Fruit fly (Drosophila melanogaster) whole organism, prepupa: ENCODE data around the gene CG46525.

Experiments
- Blimp-1 ChIP-seq: fragments of 200-800 bp; sonication (Bioruptor generic); optimal IDR thresholded peaks from 3 replicates; lab custom pipeline; 2017; ENCODE audit warnings: missing biosample characterization, missing genetic modification characterization, mild to moderate bottlenecking, moderate library complexity, missing genetic modification reagents
- CG10631 ChIP-seq: fragments of 200-800 bp; sonication (Bioruptor generic); optimal IDR thresholded peaks from 2 replicates; lab custom pipeline; 2016; ENCODE audit warnings: missing biosample characterization, missing genetic modification characterization
- CG10669 ChIP-seq: fragments of 200-800 bp; sonication (Bioruptor generic); optimal IDR thresholded peaks from 3 replicates; lab custom pipeline; 2018; ENCODE audit warnings: missing biosample characterization, mild to moderate bottlenecking, missing genetic modification characterization, moderate library complexity
- CG11762 ChIP-seq: fragments of 200-800 bp; sonication (Bioruptor generic); optimal IDR thresholded peaks from 3 replicates; lab custom pipeline; 2016; ENCODE audit warnings: missing biosample characterization, missing genetic modification characterization; ENCODE audit not compliant: insufficient read depth
- CG11902 ChIP-seq: fragments of 200-800 bp; sonication (Bioruptor generic); optimal IDR thresholded peaks from 3 replicates; lab custom pipeline; 2016; ENCODE audit warnings: missing biosample characterization, missing genetic modification characterization
- CG15336 ChIP-seq: fragments of 200-800 bp; sonication (Bioruptor generic); IDR thresholded peaks from 2 replicates; pipeline ENCODE4 v1.3.6; 2022; ENCODE audit warnings: missing biosample characterization, missing genetic modification characterization
- CG1621 ChIP-seq: fragments of 200-800 bp; sonication (Bioruptor generic); optimal IDR thresholded peaks from 3 replicates; lab custom pipeline; 2018; ENCODE audit warnings: missing biosample characterization, mild to moderate bottlenecking, missing genetic modification characterization
- CG31627 ChIP-seq: fragments of 200-800 bp; sonication (Bioruptor generic); optimal IDR thresholded peaks from 3 replicates; lab custom pipeline; 2016; ENCODE audit warnings: missing biosample characterization, missing genetic modification characterization
- CG32006 ChIP-seq: fragments of 200-800 bp; sonication (Bioruptor generic); optimal IDR thresholded peaks from 3 replicates; lab custom pipeline; 2017; ENCODE audit warnings: missing biosample characterization, mild to moderate bottlenecking, missing genetic modification characterization
- CG34406 ChIP-seq: fragments of 200-800 bp; sonication (Bioruptor generic); optimal IDR thresholded peaks from 3 replicates; lab custom pipeline; 2016; ENCODE audit warnings: missing biosample characterization, missing genetic modification characterization
- CG3919 ChIP-seq: fragments of 200-800 bp; sonication (Bioruptor generic); optimal IDR thresholded peaks from 3 replicates; lab custom pipeline; 2016; ENCODE audit warnings: missing biosample characterization, missing genetic modification characterization
- CG4318 ChIP-seq: fragments of 200-800 bp; sonication (Bioruptor generic); optimal IDR thresholded peaks from 3 replicates; lab custom pipeline; 2017; ENCODE audit warnings: missing biosample characterization, mild to moderate bottlenecking, missing genetic modification characterization
- CG6276 ChIP-seq: fragments of 200-800 bp; sonication (Bioruptor generic); optimal IDR thresholded peaks from 2 replicates; lab custom pipeline; 2017; ENCODE audit warnings: missing biosample characterization, mild to moderate bottlenecking, missing genetic modification characterization
- CG6792 ChIP-seq: fragments of 200-800 bp; sonication (Bioruptor generic); optimal IDR thresholded peaks from 3 replicates; lab custom pipeline; 2016; ENCODE audit warnings: missing biosample characterization, missing genetic modification characterization
- CG6808 ChIP-seq: fragments of 200-800 bp; sonication (Bioruptor generic); optimal IDR thresholded peaks from 3 replicates; lab custom pipeline; 2017; ENCODE audit warnings: missing biosample characterization, missing genetic modification characterization, mild to moderate bottlenecking, moderate library complexity, missing genetic modification reagents
- CG6854 ChIP-seq: fragments of 200-800 bp; sonication (Bioruptor generic); optimal IDR thresholded peaks from 2 replicates; lab custom pipeline; 2017; ENCODE audit warnings: missing biosample characterization, mild to moderate bottlenecking, missing genetic modification characterization
- CG8119 ChIP-seq: fragments of 200-800 bp; sonication (Bioruptor generic); IDR thresholded peaks from 3 replicates; pipeline ENCODE4 v1.3.6; 2022; ENCODE audit warnings: missing biosample characterization, missing genetic modification characterization
- CG8319 ChIP-seq: fragments of 200-800 bp; sonication (Bioruptor generic); optimal IDR thresholded peaks from 3 replicates; lab custom pipeline; 2016; ENCODE audit warnings: missing biosample characterization, missing genetic modification characterization
- CG8632 ChIP-seq: fragments of 200-800 bp; sonication (Bioruptor generic); optimal IDR thresholded peaks from 3 replicates; lab custom pipeline; 2016; ENCODE audit warnings: missing biosample characterization, missing genetic modification characterization
- Eip75B ChIP-seq: fragments of 200-800 bp; sonication (Bioruptor generic); optimal IDR thresholded peaks from 3 replicates; lab custom pipeline; 2016; ENCODE audit warnings: missing biosample characterization, missing genetic modification characterization
- Eip93F ChIP-seq: fragments of 200-800 bp; sonication (Bioruptor generic); optimal IDR thresholded peaks from 2 replicates; lab custom pipeline; 2016; ENCODE audit warnings: missing biosample characterization, mild to moderate bottlenecking, missing genetic modification characterization
- Ets21C ChIP-seq: fragments of 200-800 bp; sonication (Bioruptor generic); optimal IDR thresholded peaks from 3 replicates; lab custom pipeline; 2016; ENCODE audit warnings: missing biosample characterization, missing genetic modification characterization
- Ets96B ChIP-seq: fragments of 200-800 bp; optimal IDR thresholded peaks from 2 replicates; lab custom pipeline; 2019; ENCODE audit warnings: missing biosample characterization, mild to moderate bottlenecking, missing genetic modification characterization, moderate library complexity
- Gug ChIP-seq: fragments of 200-800 bp; sonication (Bioruptor generic); IDR thresholded peaks from 2 replicates; pipeline ENCODE4 v1.3.6; 2022; ENCODE audit warnings: missing biosample characterization, missing genetic modification characterization
- Hr38 ChIP-seq: sonication (Bioruptor generic); optimal IDR thresholded peaks from 2 replicates; lab custom pipeline; 2016; ENCODE audit warnings: missing biosample characterization, missing genetic modification characterization
- Hr39 ChIP-seq: fragments of 200-800 bp; sonication (Bioruptor generic); optimal IDR thresholded peaks from 2 replicates; lab custom pipeline; 2016; ENCODE audit warnings: missing biosample characterization, missing genetic modification characterization
- Hr4 ChIP-seq: fragments of 200-800 bp; sonication (Bioruptor generic); optimal IDR thresholded peaks from 3 replicates; lab custom pipeline; 2016; ENCODE audit warnings: missing biosample characterization, missing genetic modification characterization
- Lpt ChIP-seq: fragments of 200-800 bp; sonication (Bioruptor generic); optimal IDR thresholded peaks from 3 replicates; lab custom pipeline; 2016; ENCODE audit warnings: missing biosample characterization, missing genetic modification characterization
- Met ChIP-seq: fragments of 200-800 bp; sonication (Bioruptor generic); optimal IDR thresholded peaks from 3 replicates; lab custom pipeline; 2016; ENCODE audit warnings: missing biosample characterization, missing genetic modification characterization
- OdsH ChIP-seq: fragments of 200-800 bp; sonication (Bioruptor generic); optimal IDR thresholded peaks from 3 replicates; lab custom pipeline; 2016; ENCODE audit warnings: missing biosample characterization, missing genetic modification characterization
- Smox ChIP-seq: fragments of 200-800 bp; sonication (Bioruptor generic); optimal IDR thresholded peaks from 3 replicates; lab custom pipeline; 2016; ENCODE audit warnings: missing biosample characterization, missing genetic modification characterization
- Sox102F ChIP-seq: fragments of 200-800 bp; sonication (Bioruptor generic); optimal IDR thresholded peaks from 2 replicates; lab custom pipeline; 2016; ENCODE audit warnings: missing biosample characterization, mild to moderate bottlenecking, missing genetic modification characterization
- Sox14 ChIP-seq: fragments of 200-800 bp; sonication (Bioruptor generic); optimal IDR thresholded peaks from 3 replicates; lab custom pipeline; 2016; ENCODE audit warnings: missing biosample characterization, missing genetic modification characterization
- Sox15 ChIP-seq: fragments of 200-800 bp; sonication (Bioruptor generic); optimal IDR thresholded peaks from 3 replicates; lab custom pipeline; 2016; ENCODE audit warnings: missing biosample characterization, missing genetic modification characterization
- cyc ChIP-seq: fragments of 200-800 bp; sonication (Bioruptor generic); optimal IDR thresholded peaks from 3 replicates; lab custom pipeline; 2016; ENCODE audit warnings: missing biosample characterization, missing genetic modification characterization
- dac ChIP-seq: fragments of 200-800 bp; sonication (Bioruptor generic); optimal IDR thresholded peaks from 2 replicates; lab custom pipeline; 2017; ENCODE audit warnings: missing biosample characterization, mild to moderate bottlenecking, missing genetic modification characterization
- eg ChIP-seq: fragments of 200-800 bp; sonication (Bioruptor generic); IDR thresholded peaks from 3 replicates; pipeline ENCODE4 v1.3.6; 2022; ENCODE audit warnings: missing biosample characterization, missing genetic modification characterization
- esn ChIP-seq: fragments of 200-800 bp; sonication (Bioruptor generic); optimal IDR thresholded peaks from 2 replicates; lab custom pipeline; 2016; ENCODE audit warnings: missing biosample characterization, mild to moderate bottlenecking, missing genetic modification characterization, moderate library complexity
- fd59A ChIP-seq: fragments of 200-800 bp; sonication (Bioruptor generic); optimal IDR thresholded peaks from 2 replicates; lab custom pipeline; 2017; ENCODE audit warnings: missing biosample characterization, mild to moderate bottlenecking, missing genetic modification characterization, missing genetic modification reagents
- fd85E ChIP-seq: fragments of 200-800 bp; sonication (Bioruptor generic); optimal IDR thresholded peaks from 3 replicates; lab custom pipeline; 2016; ENCODE audit warnings: missing biosample characterization, missing genetic modification characterization
- lz ChIP-seq: fragments of 200-800 bp; sonication (Bioruptor generic); optimal IDR thresholded peaks from 3 replicates; lab custom pipeline; 2016; ENCODE audit warnings: missing biosample characterization, missing genetic modification characterization
- net ChIP-seq: fragments of 200-800 bp; sonication (Bioruptor generic); optimal IDR thresholded peaks from 3 replicates; lab custom pipeline; 2016; ENCODE audit warnings: missing biosample characterization, missing genetic modification characterization
- pdm3 ChIP-seq: fragments of 200-800 bp; sonication (Bioruptor generic); optimal IDR thresholded peaks from 3 replicates; lab custom pipeline; 2016; ENCODE audit warnings: missing biosample characterization, missing genetic modification characterization
- salr ChIP-seq, 2 experiments: fragments of 200-800 bp; sonication (Bioruptor generic); optimal IDR thresholded peaks; 3 replicates each; lab custom pipeline; 2016 to 2018; ENCODE audit warnings: missing biosample characterization in 2 of 2, missing genetic modification characterization in 2 of 2, mild to moderate bottlenecking in 1 of 2
- ss ChIP-seq, 2 experiments: fragments of 200-800 bp; sonication (Bioruptor generic); optimal IDR thresholded peaks; 2 replicates in 1 of 2; 3 replicates in 1 of 2; lab custom pipeline; 2017 to 2018; ENCODE audit warnings: mild to moderate bottlenecking in 2 of 2, missing biosample characterization in 2 of 2, missing genetic modification characterization in 2 of 2, moderate library complexity in 1 of 2
- svp ChIP-seq: fragments of 200-800 bp; sonication (Bioruptor generic); peaks from one replicate; lab custom pipeline; 2016; ENCODE audit warnings: missing biosample characterization, missing genetic modification characterization
- topi ChIP-seq: fragments of 200-800 bp; sonication (Bioruptor generic); optimal IDR thresholded peaks from 3 replicates; lab custom pipeline; 2016; ENCODE audit warnings: missing biosample characterization, missing genetic modification characterization
- vri ChIP-seq: fragments of 200-800 bp; sonication (Bioruptor generic); optimal IDR thresholded peaks from 3 replicates; lab custom pipeline; 2016; ENCODE audit warnings: missing biosample characterization, mild to moderate bottlenecking, missing genetic modification characterization

Gene CG46525

dm6 chr3L:17502235-17502634 is 27.2 kb downstream of the CG46525 start (continued):
- peak; percentile 65 for TF ChIP-seq CG8632 (GFP tag; lab: Kevin White, UChicago)
- no peak for TF ChIP-seq Hr38 (GFP tag; lab: Kevin White, UChicago)
- TF ChIP-seq Met = peak; percentile 90
- TF ChIP-seq Ets21C (GFP tag; lab: Kevin White, UChicago) = peak; percentile 80
- TF ChIP-seq svp (GFP tag; lab: Kevin White, UChicago) = peak; percentile 94
- TF ChIP-seq eg (GFP tag; lab: Robert Waterston, UW) = peak; percentile 65
- peak; percentile 76 for TF ChIP-seq vri (GFP tag; lab: Kevin White, UChicago)
- TF ChIP-seq CG1621 (tag; lab: Kevin White, UChicago) = no peak
- TF ChIP-seq CG15336 (GFP tag; lab: Robert Waterston, UW) = peak; percentile 71
- TF ChIP-seq CG6808 (GFP tag; lab: Kevin White, UChicago) = peak; percentile 1
- TF ChIP-seq Hr4 = peak; percentile 28
- TF ChIP-seq pdm3 (GFP tag; lab: Kevin White, UChicago) = peak; percentile 68
- TF ChIP-seq salr (GFP tag; optimal IDR thresholded peaks at IDR 0.05; lab: Kevin White, UChicago) = peak in 1 of 2 experiments; percentile 13
- TF ChIP-seq CG10631 (GFP tag; lab: Kevin White, UChicago) = peak; percentile 58
- peak; percentile 51 for TF ChIP-seq CG11902 (GFP tag; lab: Kevin White, UChicago)
- TF ChIP-seq esn (GFP tag; lab: Kevin White, UChicago) = peak; percentile 90
- TF ChIP-seq Eip75B (GFP tag; lab: Kevin White, UChicago) = peak; percentile 80
- peak; percentile 37 for TF ChIP-seq CG10669 (GFP tag; lab: Kevin White, UChicago)
- peak; percentile 38 for TF ChIP-seq CG32006 (GFP tag; lab: Kevin White, UChicago)
- TF ChIP-seq lz (GFP tag; lab: Kevin White, UChicago) = peak; percentile 88

- TF ChIP-seq CG6854 (GFP tag; lab: Kevin White, UChicago) = no peak
- TF ChIP-seq vri (GFP tag; lab: Kevin White, UChicago) = no peak
- TF ChIP-seq Hr4 = peak; percentile 16
- no peak for TF ChIP-seq CG34406
- no peak for TF ChIP-seq Sox102F
- no peak for TF ChIP-seq CG4318 (GFP tag; lab: Kevin White, UChicago)
- no peak for TF ChIP-seq net (GFP tag; lab: Kevin White, UChicago)
- TF ChIP-seq pdm3 (GFP tag; lab: Kevin White, UChicago) = peak; percentile 36
- TF ChIP-seq Eip93F (GFP tag; lab: Kevin White, UChicago) = no peak
- peak; percentile 11 for TF ChIP-seq OdsH (GFP tag; lab: Kevin White, UChicago)
- no peak for TF ChIP-seq CG6808 (GFP tag; lab: Kevin White, UChicago)
- TF ChIP-seq CG8319 (GFP tag; lab: Kevin White, UChicago) = no peak
- no peak for TF ChIP-seq Smox (GFP tag; lab: Kevin White, UChicago)
- no peak for TF ChIP-seq CG10669 (GFP tag; lab: Kevin White, UChicago)
- no peak for TF ChIP-seq Sox15 (GFP tag; lab: Kevin White, UChicago)
- TF ChIP-seq CG15336 (GFP tag; lab: Robert Waterston, UW) = peak; percentile 61
- no peak for TF ChIP-seq Hr38 (GFP tag; lab: Kevin White, UChicago)
- no peak for TF ChIP-seq esn (GFP tag; lab: Kevin White, UChicago)
- no peak for TF ChIP-seq Hr39 (GFP tag; lab: Kevin White, UChicago)
- TF ChIP-seq Lpt = peak; percentile 31
- no peak for TF ChIP-seq Blimp-1 (GFP tag; lab: Kevin White, UChicago)
- TF ChIP-seq Ets21C (GFP tag; lab: Kevin White, UChicago) = no peak
- TF ChIP-seq topi (GFP tag; lab: Kevin White, UChicago) = no peak
- peak; percentile 62 for TF ChIP-seq CG10631 (GFP tag; lab: Kevin White, UChicago)
- TF ChIP-seq CG11902 (GFP tag; lab: Kevin White, UChicago) = no peak
- no peak for TF ChIP-seq fd85E
- peak; percentile 15; the same call in 1 of the 2 replicates for TF ChIP-seq Gug
- TF ChIP-seq cyc (GFP tag; lab: Kevin White, UChicago) = no peak
- TF ChIP-seq CG11762 (GFP tag; lab: Kevin White, UChicago) = no peak
- peak; percentile 38 for TF ChIP-seq Eip75B (GFP tag; lab: Kevin White, UChicago)
- TF ChIP-seq Ets96B (tag; lab: Kevin White, UChicago) = no peak
- TF ChIP-seq CG6792 (GFP tag; lab: Kevin White, UChicago) = no peak
- TF ChIP-seq CG3919 (GFP tag; lab: Kevin White, UChicago) = peak; percentile 15
- TF ChIP-seq ss (GFP tag; optimal IDR thresholded peaks at IDR 0.05; lab: Kevin White, UChicago) = no peak
- TF ChIP-seq fd59A (GFP tag; lab: Kevin White, UChicago) = no peak
- TF ChIP-seq CG31627 (GFP tag; lab: Kevin White, UChicago) = no peak
- peak; percentile 40 for TF ChIP-seq Sox14
- TF ChIP-seq dac (GFP tag; lab: Kevin White, UChicago) = no peak
- peak; percentile 13 for TF ChIP-seq CG6276
- peak; percentile 58; the same call in 2 of the 3 replicates for TF ChIP-seq CG8119 (GFP tag; lab: Robert Waterston, UW)
Measured at dm6 chr3L:17504538-17504937, 29.5 kb downstream of the CG46525 start.
